Fruit fly (Drosophila melanogaster) whole organism, embryonic: ENCODE results near the gene CG9550.
A peak's percentile ranks its signal among the peaks of the same experiment; 100 is the strongest.

ENCODE experiments used
- Awh ChIP-seq: fragments of 200-800 bp; sonication (Bioruptor generic); IDR thresholded peaks from 2 replicates; pipeline ENCODE4, ENCODE4 v1.3.6; 2022; ENCODE audit warnings: missing biosample characterization, missing genetic modification characterization
- Bgb ChIP-seq: fragments of 200-800 bp; sonication (Bioruptor generic); IDR thresholded peaks from 2 replicates; pipeline ENCODE4 v1.3.6; 2022; ENCODE audit warnings: missing biosample characterization, missing genetic modification characterization; ENCODE audit not compliant: partially characterized antibody
- CG10366 ChIP-seq: fragments of 200-800 bp; sonication (Bioruptor generic); IDR thresholded peaks from 2 replicates; pipeline ENCODE4 v1.3.6; 2022; ENCODE audit warnings: missing biosample characterization, missing genetic modification characterization
- CG10543 ChIP-seq: fragments of 200-800 bp; sonication (Bioruptor generic); optimal IDR thresholded peaks from 3 replicates; lab custom pipeline; 2017; ENCODE audit warnings: missing biosample characterization, mild to moderate bottlenecking, missing genetic modification characterization, moderate library complexity
- CG10565 ChIP-seq: fragments of 200-800 bp; sonication (Bioruptor generic); optimal IDR thresholded peaks from 3 replicates; lab custom pipeline; 2016; ENCODE audit warnings: missing biosample characterization, mild to moderate bottlenecking, missing genetic modification characterization
- CG15514 ChIP-seq: fragments of 200-800 bp; sonication (Bioruptor generic); optimal IDR thresholded peaks from 3 replicates; lab custom pipeline; 2017; ENCODE audit warnings: missing biosample characterization, missing genetic modification characterization, mild to moderate bottlenecking, moderate library complexity, missing genetic modification reagents
- CG16779 ChIP-seq: fragments of 200-800 bp; sonication (Bioruptor generic); IDR thresholded peaks from 2 replicates; pipeline ENCODE4 v1.3.6; 2022; ENCODE audit warnings: missing biosample characterization, missing genetic modification characterization
- CG1832 ChIP-seq: fragments of 200-800 bp; sonication (Bioruptor generic); optimal IDR thresholded peaks from 2 replicates; lab custom pipeline; 2017; ENCODE audit warnings: missing biosample characterization, mild to moderate bottlenecking, missing genetic modification characterization, inconsistent platforms
- CG2120 ChIP-seq: fragments of 200-800 bp; sonication (Bioruptor generic); optimal IDR thresholded peaks from 3 replicates; lab custom pipeline; 2016; ENCODE audit warnings: missing biosample characterization, missing genetic modification characterization
- CG30431 ChIP-seq: fragments of 200-800 bp; sonication (Bioruptor generic); optimal IDR thresholded peaks from 2 replicates; lab custom pipeline; 2017; ENCODE audit warnings: missing biosample characterization, missing genetic modification characterization
- CG32532 ChIP-seq: fragments of 200-800 bp; sonication (Bioruptor generic); IDR thresholded peaks from 2 replicates; pipeline ENCODE4 v1.3.6; 2022; ENCODE audit warnings: missing biosample characterization, missing genetic modification characterization
- CG4360 ChIP-seq: fragments of 200-800 bp; sonication (Bioruptor generic); IDR thresholded peaks from 2 replicates; pipeline ENCODE4 v1.3.6; 2022; ENCODE audit warnings: missing biosample characterization, missing genetic modification characterization
- CG6854 ChIP-seq: fragments of 200-800 bp; sonication (Bioruptor generic); optimal IDR thresholded peaks from 3 replicates; lab custom pipeline; 2017; ENCODE audit warnings: missing biosample characterization, mild to moderate bottlenecking, missing genetic modification characterization
- CG7987 ChIP-seq: fragments of 200-800 bp; sonication (Bioruptor generic); optimal IDR thresholded peaks from 2 replicates; lab custom pipeline; 2018; ENCODE audit warnings: missing biosample characterization, mild to moderate bottlenecking, missing genetic modification characterization, moderate library complexity
- CG8944 ChIP-seq: fragments of 200-800 bp; sonication (Bioruptor generic); optimal IDR thresholded peaks from 3 replicates; lab custom pipeline; 2016; ENCODE audit warnings: missing biosample characterization, missing genetic modification characterization
- CG9876 ChIP-seq: fragments of 200-800 bp; sonication (Bioruptor generic); optimal IDR thresholded peaks from 2 replicates; lab custom pipeline; 2016; ENCODE audit warnings: missing biosample characterization, missing genetic modification characterization
- CG9932 ChIP-seq: fragments of 200-800 bp; sonication (Bioruptor generic); IDR thresholded peaks from 2 replicates; pipeline ENCODE4 v1.3.6; 2022; ENCODE audit warnings: missing biosample characterization, missing genetic modification characterization
- CHES-1-like ChIP-seq: fragments of 200-800 bp; sonication (Bioruptor generic); optimal IDR thresholded peaks from 2 replicates; lab custom pipeline; 2016; ENCODE audit warnings: missing biosample characterization, missing genetic modification characterization
- CTCF ChIP-seq: fragments of 200-800 bp; sonication (Bioruptor generic); optimal IDR thresholded peaks from 2 replicates; lab custom pipeline; 2017; ENCODE audit warnings: missing biosample characterization, mild to moderate bottlenecking, missing genetic modification characterization, moderate library complexity
- CkIIα-i1 ChIP-seq: fragments of 200-800 bp; sonication (Bioruptor generic); IDR thresholded peaks from 2 replicates; pipeline ENCODE4 v1.3.6; 2022; ENCODE audit warnings: missing biosample characterization, missing genetic modification characterization
- Deaf1 ChIP-seq: fragments of 200-800 bp; optimal IDR thresholded peaks from 3 replicates; lab custom pipeline; 2019; ENCODE audit warnings: missing biosample characterization, mild to moderate bottlenecking, missing genetic modification characterization, moderate library complexity
- Dek ChIP-seq: fragments of 200-800 bp; sonication (Bioruptor generic); optimal IDR thresholded peaks from 3 replicates; lab custom pipeline; 2019; ENCODE audit warnings: missing biosample characterization, mild to moderate bottlenecking, missing genetic modification characterization, moderate library complexity
- E2f2 ChIP-seq: fragments of 200-800 bp; sonication (Bioruptor generic); IDR thresholded peaks from 2 replicates; pipeline ENCODE4 v1.3.6; 2022; ENCODE audit warnings: missing biosample characterization, missing genetic modification characterization
- HHEX ChIP-seq: fragments of 200-800 bp; sonication (Bioruptor generic); optimal IDR thresholded peaks from 3 replicates; lab custom pipeline; 2017; ENCODE audit warnings: missing biosample characterization, mild to moderate bottlenecking, missing genetic modification characterization, missing genetic modification reagents
- MESR4 ChIP-seq: fragments of 200-800 bp; sonication (Bioruptor generic); optimal IDR thresholded peaks from 2 replicates; lab custom pipeline; 2018; ENCODE audit warnings: missing biosample characterization, mild to moderate bottlenecking, missing genetic modification characterization, moderate library complexity
- NC2α ChIP-seq: fragments of 200-800 bp; sonication (Bioruptor generic); optimal IDR thresholded peaks from 2 replicates; lab custom pipeline; 2016; ENCODE audit warnings: missing biosample characterization, missing genetic modification characterization
- NC2β ChIP-seq: fragments of 200-800 bp; sonication (Bioruptor generic); optimal IDR thresholded peaks from 2 replicates; lab custom pipeline; 2016; ENCODE audit warnings: missing biosample characterization, missing genetic modification characterization
- Nf-YC ChIP-seq: fragments of 200-800 bp; optimal IDR thresholded peaks from 3 replicates; lab custom pipeline; 2019; ENCODE audit warnings: missing biosample characterization, mild to moderate bottlenecking, missing genetic modification characterization, moderate library complexity
- Rx ChIP-seq: fragments of 200-800 bp; sonication (Bioruptor generic); IDR thresholded peaks from 2 replicates; pipeline ENCODE4 v1.3.6; 2022; ENCODE audit warnings: missing biosample characterization, missing genetic modification characterization
- Sry-β ChIP-seq: fragments of 200-800 bp; sonication (Bioruptor generic); optimal IDR thresholded peaks from 2 replicates; lab custom pipeline; 2018; ENCODE audit warnings: missing biosample characterization, mild to moderate bottlenecking, missing genetic modification characterization, moderate library complexity
- Vsx1 ChIP-seq: fragments of 200-800 bp; sonication (Bioruptor generic); optimal IDR thresholded peaks from 2 replicates; lab custom pipeline; 2017; ENCODE audit warnings: missing biosample characterization, mild to moderate bottlenecking, missing genetic modification characterization, missing genetic modification reagents
- Xbp1 ChIP-seq: fragments of 200-800 bp; sonication (Bioruptor generic); optimal IDR thresholded peaks from 3 replicates; lab custom pipeline; 2016; ENCODE audit warnings: missing biosample characterization, mild to moderate bottlenecking, missing genetic modification characterization
- Xrp1 ChIP-seq: fragments of 200-800 bp; sonication (Bioruptor generic); IDR thresholded peaks from 2 replicates; pipeline ENCODE4 v1.3.6; 2022; ENCODE audit warnings: missing biosample characterization, missing genetic modification characterization
- az2 ChIP-seq: fragments of 200-800 bp; sonication (Bioruptor generic); optimal IDR thresholded peaks from 3 replicates; lab custom pipeline; 2016; ENCODE audit warnings: missing biosample characterization, missing genetic modification characterization
- cad ChIP-seq: fragments of >200 bp; optimal IDR thresholded peaks from 2 replicates; lab custom pipeline; 2017; ENCODE audit warnings: missing biosample characterization, missing genetic modification characterization
- da ChIP-seq: fragments of 200-800 bp; sonication (Bioruptor generic); optimal IDR thresholded peaks from 2 replicates; lab custom pipeline; 2016; ENCODE audit warnings: missing biosample characterization, missing genetic modification characterization
- disco-r ChIP-seq: fragments of 200-800 bp; sonication (Bioruptor generic); optimal IDR thresholded peaks from 2 replicates; lab custom pipeline; 2016; ENCODE audit warnings: missing biosample characterization, missing genetic modification characterization
- fd64A ChIP-seq: fragments of 200-800 bp; sonication (Bioruptor generic); optimal IDR thresholded peaks from 3 replicates; lab custom pipeline; 2018; ENCODE audit warnings: missing biosample characterization, mild to moderate bottlenecking, missing genetic modification characterization
- jumu ChIP-seq: fragments of 200-800 bp; sonication (Bioruptor generic); optimal IDR thresholded peaks from 3 replicates; lab custom pipeline; 2016; ENCODE audit warnings: missing biosample characterization, missing genetic modification characterization
- maf-S ChIP-seq: fragments of 200-800 bp; sonication (Bioruptor generic); optimal IDR thresholded peaks from 2 replicates; lab custom pipeline; 2016; ENCODE audit warnings: missing biosample characterization, missing genetic modification characterization
- nom ChIP-seq: fragments of 200-800 bp; sonication (Bioruptor generic); optimal IDR thresholded peaks from 2 replicates; lab custom pipeline; 2017; ENCODE audit warnings: missing biosample characterization, missing genetic modification characterization, mild to moderate bottlenecking, moderate library complexity, missing genetic modification reagents
- onecut ChIP-seq: fragments of 200-800 bp; sonication (Bioruptor generic); IDR thresholded peaks from 2 replicates; pipeline ENCODE4 v1.3.6; 2022; ENCODE audit warnings: missing biosample characterization, missing genetic modification characterization
- otp ChIP-seq: fragments of 200-800 bp; sonication (Bioruptor generic); IDR thresholded peaks from 3 replicates; pipeline ENCODE4, ENCODE4 v1.3.6; 2022; ENCODE audit warnings: missing biosample characterization, missing genetic modification characterization
- peb ChIP-seq: fragments of 200-800 bp; sonication (Bioruptor generic); IDR thresholded peaks from 2 replicates; pipeline ENCODE4 v1.3.6; 2022; ENCODE audit warnings: missing biosample characterization, missing genetic modification characterization
- pros ChIP-seq: fragments of 200-800 bp; sonication (Bioruptor generic); optimal IDR thresholded peaks from 3 replicates; lab custom pipeline; 2019; ENCODE audit warnings: missing biosample characterization, mild to moderate bottlenecking, missing genetic modification characterization, moderate library complexity
- salm ChIP-seq: fragments of 200-800 bp; sonication (Bioruptor generic); optimal IDR thresholded peaks from 2 replicates; lab custom pipeline; 2018; ENCODE audit warnings: missing biosample characterization, mild to moderate bottlenecking, missing genetic modification characterization
- sd ChIP-seq: fragments of 200-800 bp; sonication (Bioruptor generic); optimal IDR thresholded peaks from 3 replicates; lab custom pipeline; 2018; ENCODE audit warnings: missing biosample characterization, mild to moderate bottlenecking, missing genetic modification characterization, moderate library complexity
- sima ChIP-seq: fragments of 200-800 bp; sonication (Bioruptor generic); optimal IDR thresholded peaks from 2 replicates; lab custom pipeline; 2016; ENCODE audit warnings: missing biosample characterization, missing genetic modification characterization
- sug ChIP-seq: fragments of 200-800 bp; optimal IDR thresholded peaks from 2 replicates; lab custom pipeline; 2019; ENCODE audit warnings: missing biosample characterization, mild to moderate bottlenecking, missing genetic modification characterization, moderate library complexity
- unc-4 ChIP-seq: fragments of 200-800 bp; sonication (Bioruptor generic); IDR thresholded peaks from 2 replicates; pipeline ENCODE4 v1.3.6; 2022; ENCODE audit warnings: missing biosample characterization, missing genetic modification characterization; ENCODE audit not compliant: partially characterized antibody
- zen ChIP-seq: fragments of 200-800 bp; sonication (Bioruptor generic); optimal IDR thresholded peaks from 3 replicates; lab custom pipeline; 2018; ENCODE audit warnings: missing biosample characterization, mild to moderate bottlenecking, missing genetic modification characterization, moderate library complexity
- zen2 ChIP-seq: fragments of 200-800 bp; sonication (Bioruptor generic); IDR thresholded peaks from 3 replicates; pipeline ENCODE4 v1.3.6; 2022; ENCODE audit warnings: missing biosample characterization, missing genetic modification characterization; ENCODE audit not compliant: partially characterized antibody

The CG9550 gene

DNA sequence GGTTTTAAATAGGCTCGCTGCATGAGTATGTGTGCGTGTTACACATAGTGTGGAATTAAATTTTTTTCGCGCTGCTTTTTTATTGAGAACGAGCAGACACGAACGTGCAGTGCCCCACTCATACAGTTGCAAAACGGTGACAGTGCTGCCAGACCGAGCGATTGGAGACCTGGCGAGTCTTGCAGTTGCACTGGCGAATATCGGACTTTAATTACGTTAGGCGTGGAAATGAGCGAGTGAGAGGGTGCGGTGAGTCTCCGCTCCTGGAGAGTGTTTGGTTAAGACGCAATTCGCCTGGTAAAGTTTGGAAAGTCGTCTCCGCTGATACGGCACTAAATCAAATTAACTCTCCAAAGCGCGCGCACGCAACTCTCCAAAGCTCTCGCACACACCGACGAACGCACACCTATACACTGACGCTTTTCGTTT lies 15.5 kb upstream of the CG9550 start (continued):
- TF ChIP-seq CG4360 (GFP tag; lab: Robert Waterston, UW) (no peak), Awh (GFP tag; lab: Robert Waterston, UW) (no peak), zen2 (peak; percentile 59; the same call in 2 of the 3 replicates), maf-S (GFP tag; lab: Kevin White, UChicago) (no peak), unc-4 (GFP tag; lab: Robert Waterston, UW) (peak; percentile 47), onecut (no peak), HHEX (no peak), Sry-β (no peak), Dek (tag; lab: Kevin White, UChicago) (no peak), CG9932 (GFP tag; lab: Robert Waterston, UW) (peak; percentile 36), CG10366 (GFP tag; lab: Robert Waterston, UW) (no peak), CG15514 (GFP tag; lab: Kevin White, UChicago) (peak; percentile 73), az2 (GFP tag; lab: Kevin White, UChicago) (no peak), zen (tag; lab: Kevin White, UChicago) (peak; percentile 26), CG10565 (GFP tag; lab: Kevin White, UChicago) (no peak), salm (tag; lab: Kevin White, UChicago) (peak; percentile 28), nom (GFP tag; lab: Kevin White, UChicago) (peak; percentile 23), Xrp1 (0 out of 2 replicates have a peak, but pooled peaks have one; percentile 15), otp (0 out of 3 replicates have a peak, but pooled peaks have one; percentile 36), CG32532 (GFP tag; lab: Robert Waterston, UW) (peak; percentile 33; the same call in 1 of the 2 replicates), MESR4 (GFP tag; lab: Kevin White, UChicago) (peak; percentile 9), Xbp1 (GFP tag; lab: Kevin White, UChicago) (no peak), CG2120 (GFP tag; lab: Kevin White, UChicago) (peak; percentile 16), CTCF (GFP tag; lab: Kevin White, UChicago) (no peak), E2f2 (GFP tag; lab: Robert Waterston, UW) (peak; percentile 92), Vsx1 (GFP tag; lab: Kevin White, UChicago) (no peak), sug (tag; lab: Kevin White, UChicago) (peak; percentile 7), NC2α (GFP tag; lab: Kevin White, UChicago) (no peak), da (GFP tag; lab: Kevin White, UChicago) (no peak), CG8944 (GFP tag; lab: Kevin White, UChicago) (no peak), jumu (GFP tag; lab: Kevin White, UChicago) (no peak), disco-r (no peak), Nf-YC (tag; lab: Kevin White, UChicago) (peak; percentile 52), NC2β (no peak), pros (GFP tag; lab: Kevin White, UChicago) (peak; percentile 61), sd (peak; percentile 1), CG1832 (no peak), fd64A (GFP tag; lab: Kevin White, UChicago) (peak; percentile 46), CG16779 (no peak), CG6854 (no peak), CG7987 (GFP tag; lab: Kevin White, UChicago) (peak; percentile 4), Rx (no peak), CkIIα-i1 (GFP tag; lab: Robert Waterston, UW) (no peak), Deaf1 (peak; percentile 79), CG30431 (GFP tag; lab: Kevin White, UChicago) (no peak), CG9876 (no peak), CHES-1-like (GFP tag; lab: Kevin White, UChicago) (no peak), peb (no peak), Bgb (GFP tag; lab: Robert Waterston, UW) (peak; percentile 63; the same call in 1 of the 2 replicates), sima (GFP tag; lab: Kevin White, UChicago) (no peak), CG10543 (GFP tag; lab: Kevin White, UChicago) (peak; percentile 71), cad (GFP tag; lab: Kevin White, UChicago) (no peak)
